Worm (Caenorhabditis elegans): ENCODE measurements around the gene utp-20.

The utp-20 gene

ce11 chrII:6535957-6536424 is at the start of gene utp-20:
Gene utp-20, plus strand, starts transcription at chrII:6536374.
- TF ChIP-seq nhr-28 (tag; optimal IDR thresholded peaks at IDR 0.05) = no peak
- no peak for TF ChIP-seq nhr-11 (tag; optimal IDR thresholded peaks at IDR 0.05)
- TF ChIP-seq mdl-1 (tag; optimal IDR thresholded peaks at IDR 0.05) = no peak
- peak; percentile 49 for TF ChIP-seq nhr-23 (tag; optimal IDR thresholded peaks at IDR 0.05)
- no peak for TF ChIP-seq nhr-67 (tag; optimal IDR thresholded peaks at IDR 0.05)
- TF ChIP-seq snpc-4 (tag; optimal IDR thresholded peaks at IDR 0.05) = peak; percentile 42
- no peak for TF ChIP-seq eor-1 (tag; optimal IDR thresholded peaks at IDR 0.05)
- TF ChIP-seq lin-15B (tag; optimal IDR thresholded peaks at IDR 0.05) = peak; percentile 59
- no peak for TF ChIP-seq nhr-237 (tag; optimal IDR thresholded peaks at IDR 0.05)
- TF ChIP-seq nhr-76 (tag; optimal IDR thresholded peaks at IDR 0.05) = no peak
- no peak for TF ChIP-seq zag-1 (tag; optimal IDR thresholded peaks at IDR 0.05)
- peak; percentile 31 for TF ChIP-seq skn-1 (tag; optimal IDR thresholded peaks at IDR 0.05)
- no peak for TF ChIP-seq nhr-25 (tag; optimal IDR thresholded peaks at IDR 0.05)
- peak; percentile 58 for TF ChIP-seq nfya-1 (tag; optimal IDR thresholded peaks at IDR 0.05; ENCODE audit: insufficient read depth)

ce11 chrII:6489711-6490184 is 46.4 kb upstream of the utp-20 start, which contains the start of the genes snr-3 and rsp-5:
Gene snr-3, minus strand, starts transcription at chrII:6489761.
Gene rsp-5, plus strand, starts transcription at chrII:6490165.
- TF ChIP-seq nhr-25 (tag; optimal IDR thresholded peaks at IDR 0.05) (peak; percentile 85), lin-15B (tag; optimal IDR thresholded peaks at IDR 0.05) (peak; percentile 78), lin-39 (tag; optimal IDR thresholded peaks at IDR 0.05) (peak; percentile 61), aly-2 (tag; optimal IDR thresholded peaks at IDR 0.05) (no peak), nhr-77 (tag; optimal IDR thresholded peaks at IDR 0.05) (no peak), elt-2 (tag; optimal IDR thresholded peaks at IDR 0.05) (peak; percentile 47), nhr-12 (tag; optimal IDR thresholded peaks at IDR 0.05) (no peak), sea-2 (GFP tag; optimal IDR thresholded peaks at IDR 0.05) (no peak), elt-3 (tag; optimal IDR thresholded peaks at IDR 0.05) (no peak), nhr-28 (tag; optimal IDR thresholded peaks at IDR 0.05) (no peak), lsy-12 (tag; optimal IDR thresholded peaks at IDR 0.05) (peak; percentile 9), skn-1 (tag; optimal IDR thresholded peaks at IDR 0.05) (no peak), daf-12 (tag; optimal IDR thresholded peaks at IDR 0.05) (no peak), tbx-2 (tag; optimal IDR thresholded peaks at IDR 0.05) (no peak), nhr-43 (tag; optimal IDR thresholded peaks at IDR 0.05; ENCODE audit: poor library complexity, severe bottlenecking) (peak; percentile 39), zag-1 (tag; optimal IDR thresholded peaks at IDR 0.05) (no peak), eor-1 (tag; optimal IDR thresholded peaks at IDR 0.05) (no peak), pqm-1 (tag; optimal IDR thresholded peaks at IDR 0.05) (peak; percentile 34), ztf-4 (tag; optimal IDR thresholded peaks at IDR 0.05) (no peak), nhr-11 (tag; optimal IDR thresholded peaks at IDR 0.05) (no peak), unc-39 (tag; optimal IDR thresholded peaks at IDR 0.05) (no peak), nhr-67 (tag; optimal IDR thresholded peaks at IDR 0.05) (no peak), ceh-28 (tag; optimal IDR thresholded peaks at IDR 0.05) (peak; percentile 22), mdl-1 (tag; optimal IDR thresholded peaks at IDR 0.05) (no peak), hmg-11 (tag; optimal IDR thresholded peaks at IDR 0.05) (no peak), ama-1 (optimal IDR thresholded peaks at IDR 0.05) (no peak), unc-62 (GFP tag; optimal IDR thresholded peaks at IDR 0.05) (no peak), ceh-9 (tag; optimal IDR thresholded peaks at IDR 0.05) (no peak), ceh-16 (tag; optimal IDR thresholded peaks at IDR 0.05) (no peak), mml-1 (tag; optimal IDR thresholded peaks at IDR 0.05) (no peak), fkh-2 (tag; optimal IDR thresholded peaks at IDR 0.05) (no peak), egl-27 (tag; optimal IDR thresholded peaks at IDR 0.05) (no peak), jun-1 (tag; optimal IDR thresholded peaks at IDR 0.05) (no peak), ceh-82 (tag; optimal IDR thresholded peaks at IDR 0.05) (no peak), ZK546.5 (tag; optimal IDR thresholded peaks at IDR 0.05) (no peak), nhr-237 (tag; optimal IDR thresholded peaks at IDR 0.05) (no peak), nhr-76 (tag; optimal IDR thresholded peaks at IDR 0.05) (no peak), ztf-11 (tag; optimal IDR thresholded peaks at IDR 0.05) (no peak), fkh-10 (GFP tag; optimal IDR thresholded peaks at IDR 0.05) (no peak), nfya-1 (tag; optimal IDR thresholded peaks at IDR 0.05; ENCODE audit: insufficient read depth) (peak; percentile 95), egl-5 (tag; optimal IDR thresholded peaks at IDR 0.05) (peak; percentile 92), fos-1 (tag; optimal IDR thresholded peaks at IDR 0.05) (no peak), nhr-23 (tag; optimal IDR thresholded peaks at IDR 0.05) (peak; percentile 80), elt-1 (tag; optimal IDR thresholded peaks at IDR 0.05) (no peak), snpc-4 (tag; optimal IDR thresholded peaks at IDR 0.05) (peak; percentile 63), pha-4 (tag; optimal IDR thresholded peaks at IDR 0.05) (peak; percentile 81), R02D3.7 (tag; optimal IDR thresholded peaks at IDR 0.05) (peak; percentile 51)

All from whole organism, L3 larva.